Fruit fly (Drosophila melanogaster) Kc167 (cell line): ENCODE measurements around the gene Snx6.

ENCODE experiments used
- Myc ChIP-seq: fragments of >200 bp; optimal IDR thresholded peaks from 2 replicates; lab custom pipeline; 2017; ENCODE audit warnings: missing external identifiers
- Sin3A ChIP-seq: fragments of >200 bp; optimal IDR thresholded peaks from 2 replicates; lab custom pipeline; 2018; ENCODE audit warnings: missing external identifiers
- h ChIP-seq: fragments of >200 bp; optimal IDR thresholded peaks from 3 replicates; lab custom pipeline; 2018; ENCODE audit warnings: missing external identifiers
- insv ChIP-seq: fragments of >200 bp; optimal IDR thresholded peaks from 3 replicates; lab custom pipeline; 2018; ENCODE audit warnings: missing external identifiers
- psq ChIP-seq: fragments of >200 bp; optimal IDR thresholded peaks from 2 replicates; lab custom pipeline; 2017; ENCODE audit warnings: missing external identifiers
- ttk ChIP-seq: sonication (Bioruptor generic); optimal IDR thresholded peaks from 2 replicates; lab custom pipeline; 2017; ENCODE audit warnings: missing external identifiers

The Snx6 gene

dm6 chr2L:8209362-8209761, 11.2 kb downstream of the Snx6 start:
- TF ChIP-seq Myc (lab: Kevin White, UChicago) (no peak), h (lab: Kevin White, UChicago) (no peak), psq (lab: Kevin White, UChicago) (no peak), ttk (no peak), insv (lab: Kevin White, UChicago) (no peak), Sin3A (lab: Kevin White, UChicago) (no peak)

- TF ChIP-seq psq (lab: Kevin White, UChicago) (no peak), Myc (lab: Kevin White, UChicago) (no peak), h (lab: Kevin White, UChicago) (no peak), insv (lab: Kevin White, UChicago) (no peak)
Measured at dm6 chr2L:8205871-8206270, 14.7 kb downstream of the Snx6 start, which contains the start of gene CG8419. TSS of gene CG8419 (plus strand) at chr2L:8206171.

DNA sequence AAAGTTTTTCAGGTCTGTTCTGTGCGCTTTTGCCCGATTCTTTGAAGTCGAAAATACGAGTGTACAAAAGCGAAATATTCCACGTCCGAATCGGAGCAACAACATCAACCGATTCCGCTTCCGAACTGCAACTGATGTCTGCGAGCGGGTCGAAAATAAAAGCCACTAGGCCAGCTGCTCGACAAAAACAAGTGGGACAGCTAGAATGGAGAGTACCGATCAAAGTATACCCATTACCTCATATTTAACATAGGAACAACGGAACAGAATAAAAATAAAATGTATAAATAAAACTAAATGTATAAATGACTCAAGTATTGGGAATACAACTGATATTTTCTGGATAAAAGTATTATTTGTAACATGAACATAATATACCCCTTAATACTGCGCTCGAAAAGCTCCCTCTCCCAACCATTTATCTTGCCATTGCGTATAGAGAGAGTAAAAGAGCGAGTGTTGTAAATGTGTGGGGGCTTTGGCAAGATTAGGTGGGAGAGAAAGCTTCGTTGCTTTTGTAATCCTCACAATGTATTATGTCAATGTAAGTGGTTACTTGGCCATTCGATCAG, 15.5 kb downstream of the Snx6 start, which contains the start of gene SLC5A11:
TSS of gene SLC5A11 (minus strand) at position 137 of the 572 bp plus-strand sequence.
- TF ChIP-seq Myc (lab: Kevin White, UChicago) (no peak), h (lab: Kevin White, UChicago) (no peak), insv (lab: Kevin White, UChicago) (no peak), Sin3A (lab: Kevin White, UChicago) (no peak), psq (lab: Kevin White, UChicago) (no peak), ttk (no peak)

DNA sequence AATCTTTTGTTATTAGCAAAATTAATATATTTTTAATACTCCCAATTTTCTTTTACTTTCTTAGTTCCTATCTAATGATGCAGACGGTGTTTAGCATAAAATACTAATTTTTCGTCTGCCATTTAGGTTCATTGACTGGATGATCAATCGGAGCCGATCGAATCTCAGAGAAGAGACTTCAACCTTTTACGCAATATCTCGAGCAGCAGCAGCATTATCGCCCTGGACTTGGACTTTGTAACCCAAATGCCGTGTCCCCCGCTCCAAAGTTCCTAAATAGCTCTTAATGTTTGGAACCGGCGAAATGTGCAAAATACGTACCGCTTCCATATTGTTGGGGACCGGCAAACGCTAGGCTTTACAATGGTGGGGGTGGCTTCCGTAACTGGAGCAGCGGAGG, 16.2 kb downstream of the Snx6 start:
- TF ChIP-seq ttk, result no peak
- TF ChIP-seq h (lab: Kevin White, UChicago), result no peak
- no peak for TF ChIP-seq psq (lab: Kevin White, UChicago)
- TF ChIP-seq Myc (lab: Kevin White, UChicago), result no peak
- no peak for TF ChIP-seq Sin3A (lab: Kevin White, UChicago)
- TF ChIP-seq insv (lab: Kevin White, UChicago), result no peak

dm6 chr2L:8203748-8204147, 16.8 kb downstream of the Snx6 start:
- TF ChIP-seq psq (lab: Kevin White, UChicago), result no peak
- TF ChIP-seq Sin3A (lab: Kevin White, UChicago), result no peak
- no peak for TF ChIP-seq h (lab: Kevin White, UChicago)
- no peak for TF ChIP-seq insv (lab: Kevin White, UChicago)
- no peak for TF ChIP-seq ttk
- TF ChIP-seq Myc (lab: Kevin White, UChicago), result no peak

DNA sequence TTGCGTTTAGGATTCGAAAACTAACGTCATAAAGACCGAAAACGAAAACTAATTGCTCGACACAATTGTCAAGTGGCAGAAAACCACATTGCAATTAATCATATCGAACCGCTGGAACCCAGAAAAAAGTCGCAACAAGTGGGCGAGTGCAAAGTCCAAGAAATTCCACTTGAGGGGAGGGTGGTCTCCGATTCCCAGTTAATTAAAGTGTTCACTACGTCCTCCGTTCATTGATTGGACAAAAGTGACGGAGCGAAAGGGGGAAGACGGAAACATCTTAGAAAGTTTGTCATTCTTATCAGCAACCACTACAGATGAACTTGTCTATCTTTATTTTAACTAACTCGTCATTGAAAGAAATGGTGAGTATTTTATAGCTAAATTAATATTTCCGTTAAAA, 18.0 kb downstream of the Snx6 start:
- TF ChIP-seq ttk (no peak), insv (lab: Kevin White, UChicago) (no peak), psq (lab: Kevin White, UChicago) (no peak), Myc (lab: Kevin White, UChicago) (no peak), Sin3A (lab: Kevin White, UChicago) (no peak), h (lab: Kevin White, UChicago) (no peak)

dm6 chr2L:8198757-8199156, 21.8 kb downstream of the Snx6 start, which contains the start of gene PGAP5:
TSS of gene PGAP5 (plus strand) at chr2L:8198882.
- TF ChIP-seq Sin3A (lab: Kevin White, UChicago) (no peak), insv (lab: Kevin White, UChicago) (no peak), Myc (lab: Kevin White, UChicago) (no peak), ttk (no peak), psq (lab: Kevin White, UChicago) (no peak), h (lab: Kevin White, UChicago) (no peak)

- TF ChIP-seq psq (lab: Kevin White, UChicago), result no peak
- TF ChIP-seq insv (lab: Kevin White, UChicago), result no peak
- TF ChIP-seq Sin3A (lab: Kevin White, UChicago), result no peak
- TF ChIP-seq ttk, result no peak
- no peak for TF ChIP-seq h (lab: Kevin White, UChicago)
- no peak for TF ChIP-seq Myc (lab: Kevin White, UChicago)
Measured at dm6 chr2L:8196757-8197530, 23.6 kb downstream of the Snx6 start, which contains the start of the genes CG8475 and CG8460. TSS of gene CG8475 (minus strand) at chr2L:8196918. TSS of gene CG8460 (plus strand) at chr2L:8197193.

DNA sequence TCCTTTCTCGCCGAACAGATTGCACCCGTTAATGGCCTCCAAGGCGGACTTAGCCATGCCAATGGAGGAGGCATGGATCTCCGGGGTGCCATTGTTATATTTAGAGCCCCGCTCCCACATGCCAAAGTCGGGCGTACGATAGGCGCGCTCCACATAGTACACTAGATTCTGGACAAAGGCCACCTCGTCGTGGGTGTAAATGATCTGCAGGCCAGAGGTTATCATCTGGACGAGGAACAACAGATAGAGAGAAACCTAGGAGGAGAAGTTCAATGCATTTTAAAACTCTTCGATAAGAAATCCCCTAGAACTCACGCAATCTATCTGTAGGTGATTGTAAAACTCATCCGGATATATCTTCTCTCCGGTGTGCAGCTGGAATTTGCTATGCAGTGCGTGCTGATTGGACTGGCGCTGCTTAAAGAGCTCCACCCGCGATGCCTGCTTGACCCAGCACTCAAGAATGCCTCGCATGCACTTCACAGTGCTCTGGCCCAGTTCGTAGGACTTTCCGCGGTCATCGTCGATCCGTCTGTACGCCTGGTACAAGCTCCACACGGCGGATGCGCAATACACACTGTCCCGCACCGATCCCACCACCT, 24.7 kb downstream of the Snx6 start:
- no peak for TF ChIP-seq ttk
- TF ChIP-seq insv (lab: Kevin White, UChicago), result no peak
- TF ChIP-seq Myc (lab: Kevin White, UChicago), result no peak
- TF ChIP-seq h (lab: Kevin White, UChicago), result no peak
- TF ChIP-seq Sin3A (lab: Kevin White, UChicago), result no peak
- no peak for TF ChIP-seq psq (lab: Kevin White, UChicago)

dm6 chr2L:8190681-8191080, 29.9 kb downstream of the Snx6 start, which contains the start of gene CG34134:
TSS of gene CG34134 (minus strand) at chr2L:8190781.
- TF ChIP-seq h (lab: Kevin White, UChicago) (no peak), Myc (lab: Kevin White, UChicago) (no peak), ttk (no peak), Sin3A (lab: Kevin White, UChicago) (no peak), psq (lab: Kevin White, UChicago) (no peak), insv (lab: Kevin White, UChicago) (no peak)

DNA sequence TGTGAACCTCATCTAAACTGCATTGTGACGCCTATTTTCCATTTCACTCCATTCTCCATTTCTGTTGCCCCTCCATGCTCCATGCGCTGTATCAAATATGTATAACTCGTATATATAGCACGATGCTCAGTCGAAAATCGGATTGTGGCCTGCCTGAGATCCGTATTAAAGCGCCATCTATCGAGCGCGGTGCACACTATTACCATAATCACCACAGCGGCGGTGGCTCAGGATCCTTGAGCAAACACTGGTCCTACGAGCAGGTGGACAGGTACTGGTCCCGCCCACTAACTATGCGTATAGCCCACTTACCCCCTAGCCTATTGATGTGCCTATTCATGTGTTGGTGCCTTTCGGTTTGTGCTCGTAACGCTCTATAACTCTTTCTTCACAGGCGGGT, 35.5 kb downstream of the Snx6 start:
- TF ChIP-seq Myc (lab: Kevin White, UChicago), result no peak
- no peak for TF ChIP-seq h (lab: Kevin White, UChicago)
- no peak for TF ChIP-seq psq (lab: Kevin White, UChicago)
- no peak for TF ChIP-seq ttk
- TF ChIP-seq insv (lab: Kevin White, UChicago), result no peak
- TF ChIP-seq Sin3A (lab: Kevin White, UChicago), result no peak
